Worm (Caenorhabditis elegans) whole organism, L3 larva: Measurements from ENCODE around the gene C18E9.2.

Experiments used
- daf-12 ChIP-seq: fragments of 150-350 bp; optimal IDR thresholded peaks from 2 replicates; lab custom pipeline; 2014; ENCODE audit warnings: missing biosample characterization, missing genetic modification reagents, missing genetic modification characterization
- egl-27 ChIP-seq: sonication (generic microtip); optimal IDR thresholded peaks from 4 replicates; lab custom pipeline; 2017; ENCODE audit warnings: missing biosample characterization, missing genetic modification reagents, missing genetic modification characterization
- elt-3 ChIP-seq, 3 experiments: fragments of 150-350 bp in 1 of 3; sonication (generic microtip) in 2 of 3; optimal IDR thresholded peaks; 2 replicates in 2 of 3; 4 replicates in 1 of 3; lab custom pipeline; 2014 to 2017; ENCODE audit warnings: missing biosample characterization in 3 of 3, missing genetic modification characterization in 3 of 3
- fos-1 ChIP-seq: fragments of 150-350 bp; optimal IDR thresholded peaks from 2 replicates; lab custom pipeline; 2014; ENCODE audit warnings: missing biosample characterization, missing genetic modification characterization
- lin-39 ChIP-seq: fragments of 150-350 bp; optimal IDR thresholded peaks from 2 replicates; lab custom pipeline; 2018; ENCODE audit warnings: missing biosample characterization, missing genetic modification reagents, missing genetic modification characterization
- nhr-12 ChIP-seq: fragments of 150-350 bp; optimal IDR thresholded peaks from 2 replicates; lab custom pipeline; 2014; ENCODE audit warnings: missing biosample characterization, missing genetic modification characterization
- nhr-43 ChIP-seq: sonication (generic microtip); optimal IDR thresholded peaks from 2 replicates; lab custom pipeline; 2016; ENCODE audit warnings: mild to moderate bottlenecking, missing genetic modification characterization, missing compliant biosample characterization; ENCODE audit not compliant: poor library complexity, severe bottlenecking
- nhr-77 ChIP-seq: fragments of 150-350 bp; optimal IDR thresholded peaks from 2 replicates; lab custom pipeline; 2014; ENCODE audit warnings: missing biosample characterization, missing genetic modification characterization
- pha-4 ChIP-seq: fragments of 150-350 bp; optimal IDR thresholded peaks from 2 replicates; lab custom pipeline; 2014; ENCODE audit warnings: missing biosample characterization, missing genetic modification reagents, missing genetic modification characterization
- pqm-1 ChIP-seq: fragments of 150-350 bp; optimal IDR thresholded peaks from 2 replicates; lab custom pipeline; 2017; ENCODE audit warnings: missing biosample characterization, missing genetic modification characterization, inconsistent platforms
- ztf-11 ChIP-seq: fragments of 150-350 bp; optimal IDR thresholded peaks from 2 replicates; lab custom pipeline; 2014; ENCODE audit warnings: missing biosample characterization, missing genetic modification characterization

ce11 chrII:8927253-8927791 is 37.5 kb upstream of the C18E9.2 start, which contains the start of gene cct-2:
- no peak for TF ChIP-seq ztf-11 (tag; lab: Kevin White, UChicago)
- TF ChIP-seq nhr-12 (tag; lab: Kevin White, UChicago): no peak
- no peak for TF ChIP-seq nhr-77
- TF ChIP-seq lin-39 (tag; lab: Kevin White, UChicago): peak; percentile 40
- no peak for TF ChIP-seq pqm-1
- no peak for TF ChIP-seq egl-27
- TF ChIP-seq elt-3 (tag; optimal IDR thresholded peaks at IDR 0.05; lab: Kevin White, UChicago): no peak
- TF ChIP-seq fos-1: no peak
- peak; percentile 72 for TF ChIP-seq pha-4 (tag; lab: Kevin White, UChicago)
- TF ChIP-seq daf-12 (tag; lab: Kevin White, UChicago): no peak
- peak; percentile 50 for TF ChIP-seq nhr-43
